Worm (Caenorhabditis elegans): ENCODE results near the gene glb-28.

Gene glb-28

DNA sequence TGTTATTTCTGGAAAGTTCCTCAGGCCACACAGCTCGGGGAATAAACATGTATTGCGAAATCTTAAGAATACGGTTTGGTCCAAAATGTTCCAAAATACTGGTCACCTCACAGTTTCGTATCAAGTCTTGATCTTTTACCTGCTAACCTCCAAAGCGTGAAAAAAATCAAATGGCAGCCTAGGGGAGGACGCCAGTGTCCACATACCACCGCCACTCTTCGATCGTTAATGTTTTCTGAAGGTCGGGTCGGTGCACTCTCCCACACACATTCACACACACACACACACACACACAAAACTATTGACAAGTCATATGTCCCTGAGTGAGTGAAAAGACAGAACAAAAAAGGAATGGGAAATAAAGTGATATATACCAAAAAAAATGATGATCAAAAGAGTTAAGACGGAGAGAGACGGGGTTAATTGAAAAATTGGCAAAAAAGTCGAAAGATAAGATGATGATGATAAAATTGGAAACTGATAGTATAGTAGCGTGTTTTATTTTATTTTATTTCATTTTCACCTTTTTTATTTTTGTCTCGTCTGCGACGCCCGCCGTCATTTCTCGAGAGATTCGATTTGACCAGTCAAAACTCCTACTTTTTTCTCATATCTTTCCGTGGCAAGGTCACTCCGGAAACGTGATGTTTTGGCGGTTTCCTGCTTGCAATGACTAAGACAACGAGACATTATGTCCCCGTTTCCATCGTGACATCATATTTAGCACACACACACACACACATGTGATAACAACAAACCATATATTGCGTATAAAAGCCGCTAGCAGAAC lies 23.0 kb upstream of the glb-28 start, which contains the start of gene Y15E3A.5:
TSS of gene Y15E3A.5 (plus strand) at position 752 of the 790 bp plus-strand sequence.
- peak; percentile 37 for TF ChIP-seq nhr-11 (tag; optimal IDR thresholded peaks at IDR 0.05)
- no peak for TF ChIP-seq unc-130 (GFP tag; optimal IDR thresholded peaks at IDR 0.05)
- TF ChIP-seq madf-9 (GFP tag; conservative IDR thresholded peaks at IDR 0.05), result no peak
- TF ChIP-seq nhr-102 (tag; optimal IDR thresholded peaks at IDR 0.05), result peak; percentile 14
- no peak for TF ChIP-seq snpc-4 (tag; optimal IDR thresholded peaks at IDR 0.05)
- no peak for TF ChIP-seq daf-12 (tag; optimal IDR thresholded peaks at IDR 0.05)
- TF ChIP-seq mxl-2 (GFP tag; conservative IDR thresholded peaks at IDR 0.05), result no peak
- TF ChIP-seq fkh-10 (GFP tag; optimal IDR thresholded peaks at IDR 0.05), result no peak
- TF ChIP-seq nhr-48 (tag; optimal IDR thresholded peaks at IDR 0.05), result peak; percentile 29
- no peak for TF ChIP-seq duxl-1 (tag; optimal IDR thresholded peaks at IDR 0.05; ENCODE audit: poor library complexity)
- TF ChIP-seq aha-1 (tag), result peak; percentile 86
- no peak for TF ChIP-seq fos-1 (tag; optimal IDR thresholded peaks at IDR 0.05)
- TF ChIP-seq ceh-44 (GFP tag; IDR thresholded peaks at IDR 0.05), result no peak
- TF ChIP-seq lin-39 (tag; optimal IDR thresholded peaks at IDR 0.05), result no peak
- no peak for TF ChIP-seq F49E8.2 (tag; optimal IDR thresholded peaks at IDR 0.05; ENCODE audit: borderline replicate concordance)
- no peak for TF ChIP-seq daf-8 (GFP tag; IDR thresholded peaks at IDR 0.05)
- no peak for TF ChIP-seq attf-4 (tag; optimal IDR thresholded peaks at IDR 0.05)
- TF ChIP-seq hlh-30 (tag; optimal IDR thresholded peaks at IDR 0.05; ENCODE audit: insufficient read depth), result peak; percentile 79
- peak; percentile 48 for TF ChIP-seq T20F7.1 (GFP tag; optimal IDR thresholded peaks at IDR 0.05)
- peak; percentile 90 for TF ChIP-seq pqm-1 (tag; optimal IDR thresholded peaks at IDR 0.05)
- no peak for TF ChIP-seq nhr-76 (tag; optimal IDR thresholded peaks at IDR 0.05)
- TF ChIP-seq nhr-6 (tag; optimal IDR thresholded peaks at IDR 0.05), result peak; percentile 92
- peak; percentile 64; the same call in 1 of the 2 replicates for TF ChIP-seq tra-1 (GFP tag; IDR thresholded peaks at IDR 0.05)
- peak in 1 of 2 experiments; percentile 32 for TF ChIP-seq hif-1 (tag; optimal IDR thresholded peaks at IDR 0.05)
- peak; percentile 43 for TF ChIP-seq nhr-25 (tag; optimal IDR thresholded peaks at IDR 0.05; ENCODE audit: borderline replicate concordance, insufficient read depth)
- TF ChIP-seq nhr-77 (tag; optimal IDR thresholded peaks at IDR 0.05), result peak; percentile 62
- TF ChIP-seq lsy-2 (tag; optimal IDR thresholded peaks at IDR 0.05), result peak in 1 of 2 experiments; percentile 43
- no peak for TF ChIP-seq egl-27 (tag; optimal IDR thresholded peaks at IDR 0.05)
- peak; percentile 3 for TF ChIP-seq ama-1 (optimal IDR thresholded peaks at IDR 0.05)
- TF ChIP-seq mes-2 (tag; optimal IDR thresholded peaks at IDR 0.05; ENCODE audit: poor library complexity, severe bottlenecking), result peak; percentile 60
- no peak for TF ChIP-seq Y75B8A.6 (GFP tag; IDR thresholded peaks at IDR 0.05)
- TF ChIP-seq nhr-10 (tag; optimal IDR thresholded peaks at IDR 0.05), result peak; percentile 35
- no peak for TF ChIP-seq rbr-2 (tag; optimal IDR thresholded peaks at IDR 0.05)
- TF ChIP-seq hlh-11 (tag; optimal IDR thresholded peaks at IDR 0.05), result peak; percentile 53
- TF ChIP-seq Y48G9A.11 (GFP tag; IDR thresholded peaks at IDR 0.05), result no peak
- TF ChIP-seq lin-13 (GFP tag; optimal IDR thresholded peaks at IDR 0.05), result no peak
- no peak for TF ChIP-seq hmg-1.1 (GFP tag; IDR thresholded peaks at IDR 0.05)
- no peak for TF ChIP-seq lim-7 (GFP tag; IDR thresholded peaks at IDR 0.05)
- no peak for TF ChIP-seq Y105C5A.15 (GFP tag; IDR thresholded peaks at IDR 0.05)
- peak; percentile 81 for TF ChIP-seq mep-1 (tag; optimal IDR thresholded peaks at IDR 0.05)
- peak in 1 of 2 experiments; percentile 85 for TF ChIP-seq unc-62 (GFP tag; optimal IDR thresholded peaks at IDR 0.05 in 1 of 2)
- no peak for TF ChIP-seq unc-62 (tag; optimal IDR thresholded peaks at IDR 0.05)
- TF ChIP-seq dmd-6 (GFP tag; IDR thresholded peaks at IDR 0.05), result peak; percentile 59
- no peak for TF ChIP-seq daf-19 (GFP tag; conservative IDR thresholded peaks at IDR 0.05)
- peak; percentile 77 for TF ChIP-seq dve-1 (tag; optimal IDR thresholded peaks at IDR 0.05; ENCODE audit: insufficient read depth)
- TF ChIP-seq lin-1 (GFP tag; IDR thresholded peaks at IDR 0.05), result peak; percentile 50; the same call in 1 of the 2 replicates
- peak; percentile 90 for TF ChIP-seq nhr-28 (tag; optimal IDR thresholded peaks at IDR 0.05)
- peak in 1 of 2 experiments; percentile 38 for TF ChIP-seq mdl-1 (tag; optimal IDR thresholded peaks at IDR 0.05)
- TF ChIP-seq D1046.2 (GFP tag; IDR thresholded peaks at IDR 0.05), result no peak
- TF ChIP-seq ZK546.5 (tag; optimal IDR thresholded peaks at IDR 0.05), result no peak
